Worm (Caenorhabditis elegans): ENCODE measurements around the gene ttr-38.

The ttr-38 gene

ce11 chrX:9271886-9272285, 42.4 kb downstream of the ttr-38 start (continued):
- no peak for TF ChIP-seq F52B5.7 (tag; optimal IDR thresholded peaks at IDR 0.05)
- no peak for TF ChIP-seq B0035.1 (tag; optimal IDR thresholded peaks at IDR 0.05)
- TF ChIP-seq D2030.7 (GFP tag; IDR thresholded peaks at IDR 0.05): no peak
- no peak for TF ChIP-seq F49E8.2 (tag; optimal IDR thresholded peaks at IDR 0.05; ENCODE audit: insufficient read depth)
- TF ChIP-seq F55B11.4 (tag; optimal IDR thresholded peaks at IDR 0.05; ENCODE audit: borderline replicate concordance, insufficient read depth): no peak
- TF ChIP-seq attf-6 (GFP tag; IDR thresholded peaks at IDR 0.05): no peak
- no peak for TF ChIP-seq tbp1 (GFP tag; optimal IDR thresholded peaks at IDR 0.05)
- no peak for TF ChIP-seq dpl-1 (GFP tag; optimal IDR thresholded peaks at IDR 0.05)
- TF ChIP-seq let-607 (tag; optimal IDR thresholded peaks at IDR 0.05): peak; percentile 65 to 84
- no peak for TF ChIP-seq ekl-4 (GFP tag; IDR thresholded peaks at IDR 0.05)
- TF ChIP-seq lin-35 (GFP tag; optimal IDR thresholded peaks at IDR 0.05): no peak
- no peak for TF ChIP-seq Y67H2A.10 (GFP tag; conservative IDR thresholded peaks at IDR 0.05)
- no peak for TF ChIP-seq nhr-120 (GFP tag; IDR thresholded peaks at IDR 0.05)
- TF ChIP-seq let-526 (GFP tag; IDR thresholded peaks at IDR 0.05): no peak
- TF ChIP-seq F22D6.2 (tag; optimal IDR thresholded peaks at IDR 0.05): no peak
- no peak for TF ChIP-seq madf-10 (tag; optimal IDR thresholded peaks at IDR 0.05)
- TF ChIP-seq T07F8.4 (tag; optimal IDR thresholded peaks at IDR 0.05): no peak
- TF ChIP-seq unc-130 (GFP tag; optimal IDR thresholded peaks at IDR 0.05): no peak
- no peak for TF ChIP-seq nhr-27 (tag; optimal IDR thresholded peaks at IDR 0.05)
- TF ChIP-seq F57C9.4 (tag; optimal IDR thresholded peaks at IDR 0.05): no peak
- no peak for TF ChIP-seq cebp-1 (GFP tag; IDR thresholded peaks at IDR 0.05)
- TF ChIP-seq cebp-1 (tag; optimal IDR thresholded peaks at IDR 0.05): no peak
- TF ChIP-seq hmg-1.2 (GFP tag; IDR thresholded peaks at IDR 0.05): peak; percentile 30; the same call in 1 of the 2 replicates
- TF ChIP-seq unc-62 (GFP tag; optimal IDR thresholded peaks at IDR 0.05): no peak
- TF ChIP-seq snpc-4 (GFP tag; optimal IDR thresholded peaks at IDR 0.05): no peak
- TF ChIP-seq snpc-4 (tag; optimal IDR thresholded peaks at IDR 0.05): no peak
- no peak for TF ChIP-seq ceh-79 (tag; optimal IDR thresholded peaks at IDR 0.05)
- TF ChIP-seq hmg-20 (GFP tag; IDR thresholded peaks at IDR 0.05): no peak
- TF ChIP-seq ceh-27 (GFP tag; optimal IDR thresholded peaks at IDR 0.05): no peak

DNA sequence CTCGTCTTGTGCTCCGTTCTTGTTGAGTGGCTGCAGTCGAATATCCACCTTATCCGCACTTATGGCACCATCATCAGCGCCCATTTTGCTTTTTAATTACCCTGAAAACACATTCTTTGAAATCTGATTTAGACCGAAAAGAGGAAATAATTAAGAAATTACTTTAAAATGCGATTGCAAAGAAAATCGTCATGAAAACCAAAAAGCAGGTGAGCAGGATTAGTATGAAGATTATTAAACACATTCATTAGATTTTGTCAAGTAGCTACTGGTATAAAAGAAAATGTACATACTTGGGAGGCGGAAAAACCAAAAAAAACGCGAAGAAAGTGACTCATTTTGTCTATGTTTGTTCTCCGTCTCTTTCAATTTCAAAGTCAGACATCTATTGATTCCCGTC, 43.5 kb downstream of the ttr-38 start, which contains the start of gene B0416.5:
Gene B0416.5, minus strand, starts transcription at position 101 of the 400 bp plus-strand sequence.
- TF ChIP-seq fkh-3 (tag; optimal IDR thresholded peaks at IDR 0.05) (no peak), B0035.1 (tag; optimal IDR thresholded peaks at IDR 0.05) (no peak), rpc-1 (optimal IDR thresholded peaks at IDR 0.05) (no peak), rpc-1 (tag; optimal IDR thresholded peaks at IDR 0.05) (no peak), lin-26 (GFP tag; IDR thresholded peaks at IDR 0.05) (no peak), madf-3 (GFP tag; IDR thresholded peaks at IDR 0.05) (no peak), nhr-27 (tag; optimal IDR thresholded peaks at IDR 0.05) (no peak), die-1 (tag; optimal IDR thresholded peaks at IDR 0.05) (no peak), chd-7 (tag; optimal IDR thresholded peaks at IDR 0.05) (no peak), zfh-2 (GFP tag; conservative IDR thresholded peaks at IDR 0.05) (no peak), nhr-80 (tag; optimal IDR thresholded peaks at IDR 0.05) (no peak), xnd-1 (tag; optimal IDR thresholded peaks at IDR 0.05) (no peak), somi-1 (GFP tag; optimal IDR thresholded peaks at IDR 0.05) (no peak), B0336.3 (GFP tag; IDR thresholded peaks at IDR 0.05) (no peak)

Measured in whole organism, young adult.